Worm (Caenorhabditis elegans) whole organism, L3 larva: ENCODE results near the gene srsx-25.

Experiments used
- hmg-11 ChIP-seq: sonication (generic microtip); optimal IDR thresholded peaks from 2 replicates; lab custom pipeline; 2016; ENCODE audit warnings: missing genetic modification characterization, missing compliant biosample characterization
- lin-15B ChIP-seq: fragments of 150-350 bp; optimal IDR thresholded peaks from 2 replicates; lab custom pipeline; 2014; ENCODE audit warnings: missing biosample characterization, missing genetic modification characterization
- lin-39 ChIP-seq: fragments of 150-350 bp; optimal IDR thresholded peaks from 2 replicates; lab custom pipeline; 2018; ENCODE audit warnings: missing biosample characterization, missing genetic modification reagents, missing genetic modification characterization
- nhr-11 ChIP-seq: fragments of 150-350 bp; optimal IDR thresholded peaks from 2 replicates; lab custom pipeline; 2014; ENCODE audit warnings: missing biosample characterization, missing genetic modification characterization
- nhr-237 ChIP-seq: fragments of 150-350 bp; optimal IDR thresholded peaks from 2 replicates; lab custom pipeline; 2014; ENCODE audit warnings: missing biosample characterization, missing genetic modification characterization
- ztf-11 ChIP-seq: fragments of 150-350 bp; optimal IDR thresholded peaks from 2 replicates; lab custom pipeline; 2014; ENCODE audit warnings: missing biosample characterization, missing genetic modification characterization

DNA sequence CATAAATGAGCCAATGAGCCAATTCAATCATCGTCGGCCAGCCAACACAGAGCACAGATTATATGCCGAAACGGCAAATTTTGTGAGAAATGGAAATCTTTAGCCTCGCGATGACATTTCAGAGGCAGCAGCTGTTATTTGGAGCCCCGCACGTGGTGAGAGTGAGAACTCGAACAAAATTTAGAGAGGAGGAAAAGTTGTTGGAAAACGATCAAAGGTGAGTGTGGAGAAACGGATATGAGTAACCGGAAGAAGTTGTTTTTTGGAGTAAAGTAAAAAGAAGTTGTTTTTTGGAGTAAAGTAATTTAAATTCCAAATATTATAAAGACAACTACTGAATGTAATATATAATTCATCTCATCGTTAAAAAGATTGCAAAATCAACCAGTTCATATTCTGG, 33.8 kb downstream of the srsx-25 start, which contains the start of gene Y62E10A.13:
- no peak for TF ChIP-seq nhr-11 (tag; lab: Kevin White, UChicago)
- no peak for TF ChIP-seq ztf-11 (tag; lab: Kevin White, UChicago)
- TF ChIP-seq hmg-11: no peak
- no peak for TF ChIP-seq lin-39
- TF ChIP-seq lin-15B (tag; lab: Kevin White, UChicago): no peak
- no peak for TF ChIP-seq nhr-237 (tag; lab: Kevin White, UChicago)
